Worm (Caenorhabditis elegans): ENCODE data around the gene kel-1.

DNA sequence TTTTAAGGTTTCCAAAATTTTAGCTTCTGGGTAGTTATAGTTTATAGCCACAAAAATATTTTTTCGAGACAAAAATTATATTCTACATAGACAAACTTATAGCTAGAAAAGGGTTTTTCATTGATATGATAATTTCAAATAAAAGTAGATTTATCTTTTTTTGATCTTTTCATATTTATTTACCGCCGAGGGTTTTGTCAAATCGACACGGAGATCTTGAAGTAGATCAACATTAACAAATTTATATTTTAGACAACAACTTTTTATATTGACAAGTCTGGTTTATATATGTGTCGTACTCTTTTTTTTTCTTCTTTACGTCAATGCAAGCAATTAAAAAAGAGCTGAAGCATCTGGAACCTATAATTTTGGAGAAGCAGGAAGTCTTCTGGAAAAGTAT lies 29.9 kb upstream of the kel-1 start:
- TF ChIP-seq flt-1 (GFP tag; IDR thresholded peaks at IDR 0.05) (no peak), hmbx-1 (tag; optimal IDR thresholded peaks at IDR 0.05) (no peak), hmg-4 (GFP tag; optimal IDR thresholded peaks at IDR 0.05) (no peak), ceh-13 (GFP tag; optimal IDR thresholded peaks at IDR 0.05) (no peak), ceh-36 (tag; optimal IDR thresholded peaks at IDR 0.05) (no peak), ama-1 (optimal IDR thresholded peaks at IDR 0.05) (no peak), pes-1 (GFP tag; IDR thresholded peaks at IDR 0.05) (no peak), F13C5.2 (tag; optimal IDR thresholded peaks at IDR 0.05) (no peak)
